Worm (Caenorhabditis elegans) whole organism, L2 larva: ENCODE measurements around the gene ZC373.5.
A peak's percentile ranks its signal among the peaks of the same experiment; 100 is the strongest.

Experiments used
- C34F6.9 ChIP-seq: fragments of 150-350 bp; optimal IDR thresholded peaks from 2 replicates; lab custom pipeline; 2014; ENCODE audit warnings: missing biosample characterization, missing genetic modification characterization
- F13H6.1 ChIP-seq: sonication (generic microtip); optimal IDR thresholded peaks from 2 replicates; lab custom pipeline; 2016; ENCODE audit warnings: missing genetic modification characterization, missing compliant biosample characterization
- R02D3.7 ChIP-seq: fragments of 150-350 bp; optimal IDR thresholded peaks from 2 replicates; lab custom pipeline; 2014; ENCODE audit warnings: missing biosample characterization, missing genetic modification characterization
- Y55F3AM.14 ChIP-seq: fragments of 200-800 bp; sonication (Bioruptor generic); optimal IDR thresholded peaks from 2 replicates; lab custom pipeline; 2018; ENCODE audit warnings: mild to moderate bottlenecking, missing genetic modification characterization, missing compliant biosample characterization
- ZK546.5 ChIP-seq: sonication (generic microtip); optimal IDR thresholded peaks from 2 replicates; lab custom pipeline; 2017; ENCODE audit warnings: missing biosample characterization, missing genetic modification characterization
- alr-1 ChIP-seq: fragments of 150-350 bp; optimal IDR thresholded peaks from 2 replicates; lab custom pipeline; 2014; ENCODE audit warnings: missing biosample characterization, missing genetic modification characterization
- aly-2 ChIP-seq: fragments of 150-350 bp; optimal IDR thresholded peaks from 2 replicates; lab custom pipeline; 2014; ENCODE audit warnings: missing biosample characterization, missing genetic modification characterization
- ama-1 ChIP-seq: fragments of 150-350 bp; optimal IDR thresholded peaks from 2 replicates; lab custom pipeline; 2018; ENCODE audit warnings: inconsistent platforms
- blmp-1 ChIP-seq: sonication (generic microtip); optimal IDR thresholded peaks from 2 replicates; lab custom pipeline; 2017; ENCODE audit warnings: missing genetic modification characterization, mild to moderate bottlenecking, missing compliant biosample characterization, antibody characterized with exemption, moderate library complexity; ENCODE audit not compliant: insufficient read depth
- ceh-16 ChIP-seq: fragments of 150-350 bp; optimal IDR thresholded peaks from 2 replicates; lab custom pipeline; 2014; ENCODE audit warnings: missing biosample characterization, missing genetic modification characterization
- ceh-82 ChIP-seq: fragments of 150-350 bp; optimal IDR thresholded peaks from 2 replicates; lab custom pipeline; 2014; ENCODE audit warnings: missing biosample characterization, missing genetic modification characterization
- crh-2 ChIP-seq: sonication (generic microtip); optimal IDR thresholded peaks from 2 replicates; lab custom pipeline; 2017; ENCODE audit warnings: missing biosample characterization, missing genetic modification characterization
- dmd-4 ChIP-seq: sonication (generic microtip); optimal IDR thresholded peaks from 2 replicates; lab custom pipeline; 2017; ENCODE audit warnings: missing biosample characterization, missing genetic modification characterization
- egl-27 ChIP-seq: sonication (generic microtip); optimal IDR thresholded peaks from 3 replicates; lab custom pipeline; 2017; ENCODE audit warnings: missing biosample characterization, missing genetic modification reagents, missing genetic modification characterization
- elt-1 ChIP-seq: fragments of 150-350 bp; optimal IDR thresholded peaks from 2 replicates; lab custom pipeline; 2014; ENCODE audit warnings: missing biosample characterization, missing genetic modification characterization
- elt-3 ChIP-seq: sonication (generic microtip); optimal IDR thresholded peaks from 2 replicates; lab custom pipeline; 2017; ENCODE audit warnings: missing biosample characterization, missing genetic modification characterization
- fos-1 ChIP-seq: fragments of 150-350 bp; optimal IDR thresholded peaks from 2 replicates; lab custom pipeline; 2014; ENCODE audit warnings: missing biosample characterization, missing genetic modification characterization
- gmeb-1 ChIP-seq: fragments of 150-350 bp; optimal IDR thresholded peaks from 2 replicates; lab custom pipeline; 2014; ENCODE audit warnings: missing biosample characterization, missing genetic modification characterization
- lin-11 ChIP-seq: fragments of 150-350 bp; sonication (generic microtip); optimal IDR thresholded peaks from 2 replicates; lab custom pipeline; 2014; ENCODE audit warnings: missing biosample characterization, missing genetic modification characterization, inconsistent platforms, mixed read lengths
- lin-13 ChIP-seq: fragments of 150-350 bp; optimal IDR thresholded peaks from 2 replicates; lab custom pipeline; 2014; ENCODE audit warnings: missing biosample characterization, missing genetic modification reagents, missing genetic modification characterization
- lin-39 ChIP-seq: fragments of 150-350 bp; optimal IDR thresholded peaks from 2 replicates; lab custom pipeline; 2014; ENCODE audit warnings: missing biosample characterization, missing genetic modification reagents, missing genetic modification characterization
- lsy-2 ChIP-seq, 2 experiments: fragments of 150-350 bp in 1 of 2; sonication (generic microtip) in 1 of 2; optimal IDR thresholded peaks; 2 replicates each; lab custom pipeline; 2014 to 2017; ENCODE audit warnings: missing biosample characterization in 2 of 2, missing genetic modification characterization in 2 of 2
- mab-5 ChIP-seq: fragments of 150-350 bp; optimal IDR thresholded peaks from 2 replicates; lab custom pipeline; 2014; ENCODE audit warnings: missing biosample characterization, missing genetic modification characterization
- mbf-1 ChIP-seq: sonication (generic microtip); optimal IDR thresholded peaks from 2 replicates; lab custom pipeline; 2017; ENCODE audit warnings: missing biosample characterization, missing genetic modification characterization
- mdl-1 ChIP-seq, 2 experiments: fragments of 150-350 bp in 1 of 2; sonication (generic microtip) in 1 of 2; optimal IDR thresholded peaks; 2 replicates each; lab custom pipeline; 2017; ENCODE audit warnings: missing biosample characterization in 2 of 2, missing genetic modification characterization in 2 of 2
- nhr-10 ChIP-seq: sonication (generic microtip); optimal IDR thresholded peaks from 2 replicates; lab custom pipeline; 2017; ENCODE audit warnings: missing biosample characterization, missing genetic modification characterization
- nhr-11 ChIP-seq: fragments of 150-350 bp; optimal IDR thresholded peaks from 2 replicates; lab custom pipeline; 2014; ENCODE audit warnings: missing biosample characterization, missing genetic modification characterization
- nhr-12 ChIP-seq: fragments of 150-350 bp; optimal IDR thresholded peaks from 2 replicates; lab custom pipeline; 2014; ENCODE audit warnings: missing biosample characterization, missing genetic modification characterization
- nhr-129 ChIP-seq: fragments of 150-350 bp; optimal IDR thresholded peaks from 2 replicates; lab custom pipeline; 2014; ENCODE audit warnings: missing biosample characterization, missing genetic modification characterization
- nhr-21 ChIP-seq: fragments of 150-350 bp; optimal IDR thresholded peaks from 2 replicates; lab custom pipeline; 2014; ENCODE audit warnings: missing biosample characterization, missing genetic modification characterization
- nhr-23 ChIP-seq: fragments of 150-350 bp; optimal IDR thresholded peaks from 2 replicates; lab custom pipeline; 2014; ENCODE audit warnings: missing biosample characterization, missing genetic modification reagents, missing genetic modification characterization
- nhr-237 ChIP-seq: fragments of 150-350 bp; optimal IDR thresholded peaks from 2 replicates; lab custom pipeline; 2014; ENCODE audit warnings: missing biosample characterization, missing genetic modification characterization
- nhr-25 ChIP-seq: fragments of 150-350 bp; sonication (generic microtip); optimal IDR thresholded peaks from 3 replicates; lab custom pipeline; 2014; ENCODE audit warnings: missing biosample characterization, missing genetic modification characterization
- nhr-6 ChIP-seq: fragments of 150-350 bp; optimal IDR thresholded peaks from 2 replicates; lab custom pipeline; 2014; ENCODE audit warnings: missing biosample characterization, missing genetic modification characterization
- nhr-77 ChIP-seq: fragments of 150-350 bp; optimal IDR thresholded peaks from 2 replicates; lab custom pipeline; 2014; ENCODE audit warnings: missing biosample characterization, missing genetic modification characterization
- peb-1 ChIP-seq: fragments of 150-350 bp; optimal IDR thresholded peaks from 2 replicates; lab custom pipeline; 2014; ENCODE audit warnings: missing biosample characterization, missing genetic modification characterization
- sem-4 ChIP-seq: fragments of 150-350 bp; optimal IDR thresholded peaks from 2 replicates; lab custom pipeline; 2014; ENCODE audit warnings: missing biosample characterization, missing genetic modification reagents, missing genetic modification characterization
- skn-1 ChIP-seq: sonication (generic microtip); optimal IDR thresholded peaks from 2 replicates; lab custom pipeline; 2017; ENCODE audit warnings: missing biosample characterization, missing genetic modification characterization
- sma-3 ChIP-seq: sonication (generic microtip); optimal IDR thresholded peaks from 2 replicates; lab custom pipeline; 2016; ENCODE audit warnings: missing genetic modification reagents, missing genetic modification characterization, missing compliant biosample characterization
- sma-9 ChIP-seq, 2 experiments: fragments of 150-350 bp in 1 of 2; sonication (generic microtip) in 1 of 2; optimal IDR thresholded peaks; 2 replicates each; lab custom pipeline; 2014 to 2016; ENCODE audit warnings: missing genetic modification characterization in 2 of 2, mild to moderate bottlenecking in 1 of 2, missing biosample characterization in 1 of 2, missing compliant biosample characterization in 1 of 2, missing genetic modification reagents in 1 of 2, moderate library complexity in 1 of 2
- snpc-4 ChIP-seq: fragments of 150-350 bp; optimal IDR thresholded peaks from 2 replicates; lab custom pipeline; 2014; ENCODE audit warnings: missing biosample characterization, missing genetic modification characterization
- unc-39 ChIP-seq: fragments of 150-350 bp; optimal IDR thresholded peaks from 2 replicates; lab custom pipeline; 2014; ENCODE audit warnings: missing biosample characterization, missing genetic modification characterization
- unc-55 ChIP-seq: fragments of 150-350 bp; sonication (generic microtip); optimal IDR thresholded peaks from 3 replicates; lab custom pipeline; 2014; ENCODE audit warnings: missing biosample characterization, missing genetic modification reagents, missing genetic modification characterization
- unc-62 ChIP-seq: fragments of 150-350 bp; optimal IDR thresholded peaks from 2 replicates; lab custom pipeline; 2014; ENCODE audit warnings: missing biosample characterization, missing genetic modification reagents, missing genetic modification characterization
- zag-1 ChIP-seq: fragments of 150-350 bp; optimal IDR thresholded peaks from 2 replicates; lab custom pipeline; 2014; ENCODE audit warnings: missing biosample characterization, missing genetic modification characterization
- ztf-1 ChIP-seq: fragments of 200-800 bp; sonication (Bioruptor generic); conservative IDR thresholded peaks from 2 replicates; pipeline ENCODE4 v1.3.6; 2022; ENCODE audit warnings: missing genetic modification characterization, missing compliant biosample characterization
- ztf-11 ChIP-seq: sonication (generic microtip); optimal IDR thresholded peaks from 2 replicates; lab custom pipeline; 2017; ENCODE audit warnings: missing biosample characterization, missing genetic modification characterization
- ztf-4 ChIP-seq: fragments of 150-350 bp; optimal IDR thresholded peaks from 2 replicates; lab custom pipeline; 2014; ENCODE audit warnings: missing biosample characterization, missing genetic modification characterization

ZC373.5 gene

DNA sequence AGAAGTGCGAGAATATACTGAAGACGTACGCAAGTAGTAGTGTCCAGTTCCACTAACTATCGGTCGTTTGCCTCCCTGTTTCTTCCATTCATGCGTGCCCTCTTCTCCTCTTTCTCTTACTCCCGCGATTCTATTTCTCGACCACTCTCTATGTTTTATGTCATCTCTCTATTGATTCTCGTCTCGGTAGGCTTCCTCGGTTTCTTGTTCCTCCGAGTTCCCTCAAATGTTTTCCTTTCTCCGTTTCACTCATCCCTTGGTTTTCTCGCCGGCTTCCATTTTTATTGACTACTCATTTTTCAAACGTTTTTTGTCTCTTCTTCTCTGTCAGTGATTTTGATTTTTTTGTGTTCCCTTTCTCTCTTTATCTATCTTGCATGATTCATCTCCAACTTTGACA, 47.8 kb downstream of the ZC373.5 start:
- TF ChIP-seq sem-4 (tag; lab: Kevin White, UChicago) (peak; percentile 43), gmeb-1 (tag; lab: Kevin White, UChicago) (no peak), Y55F3AM.14 (GFP tag; lab: Kevin White, UChicago) (no peak), mdl-1 (tag; optimal IDR thresholded peaks at IDR 0.05; lab: Kevin White, UChicago) (peak in 1 of 2 experiments; percentile 1), nhr-11 (tag; lab: Kevin White, UChicago) (no peak), fos-1 (tag; lab: Kevin White, UChicago) (peak; percentile 76), ztf-11 (tag; lab: Kevin White, UChicago) (no peak), ceh-82 (tag; lab: Kevin White, UChicago) (no peak), peb-1 (tag; lab: Kevin White, UChicago) (no peak), elt-1 (no peak), aly-2 (no peak), sma-9 (GFP tag; optimal IDR thresholded peaks at IDR 0.05; lab: Kevin White, UChicago) (peak; percentile 59), sma-9 (tag; optimal IDR thresholded peaks at IDR 0.05; lab: Kevin White, UChicago) (no peak), nhr-12 (tag; lab: Kevin White, UChicago) (no peak), unc-39 (tag; lab: Kevin White, UChicago) (no peak), nhr-23 (tag; lab: Kevin White, UChicago) (no peak), nhr-10 (no peak), mab-5 (peak; percentile 51), lin-11 (tag; lab: Kevin White, UChicago) (no peak), elt-3 (tag; lab: Kevin White, UChicago) (no peak), nhr-21 (peak; percentile 26), ztf-1 (no peak), lsy-2 (tag; optimal IDR thresholded peaks at IDR 0.05; lab: Kevin White, UChicago) (peak in 1 of 2 experiments; percentile 51), F13H6.1 (tag; lab: Kevin White, UChicago) (peak; percentile 69), alr-1 (tag; lab: Kevin White, UChicago) (no peak), ZK546.5 (tag; lab: Kevin White, UChicago) (no peak), lin-13 (peak; percentile 13), C34F6.9 (tag; lab: Kevin White, UChicago) (peak; percentile 58), nhr-237 (tag; lab: Kevin White, UChicago) (no peak), sma-3 (GFP tag; lab: Kevin White, UChicago) (peak; percentile 23), dmd-4 (no peak), snpc-4 (tag; lab: Kevin White, UChicago) (no peak), nhr-25 (tag; lab: Kevin White, UChicago) (peak; percentile 43), blmp-1 (tag; lab: Kevin White, UChicago) (no peak), nhr-129 (tag; lab: Kevin White, UChicago) (peak; percentile 83), mbf-1 (no peak), skn-1 (no peak), egl-27 (tag; lab: Kevin White, UChicago) (no peak), lin-39 (tag; lab: Kevin White, UChicago) (no peak), nhr-77 (tag; lab: Kevin White, UChicago) (no peak), ceh-16 (tag; lab: Kevin White, UChicago) (peak; percentile 20), ztf-4 (tag; lab: Kevin White, UChicago) (no peak), R02D3.7 (tag; lab: Kevin White, UChicago) (no peak), unc-55 (GFP tag; lab: Kevin White, UChicago) (peak; percentile 46), zag-1 (tag; lab: Kevin White, UChicago) (peak; percentile 63), unc-62 (no peak), nhr-6 (peak; percentile 59), crh-2 (peak; percentile 67), ama-1 (lab: Kevin White, UChicago) (no peak)
